Worm (Caenorhabditis elegans) whole organism, L2 larva: Measurements from ENCODE around the gene srd-12.

Experiments
- C34F6.9 ChIP-seq: fragments of 150-350 bp; optimal IDR thresholded peaks from 2 replicates; lab custom pipeline; 2014; ENCODE audit warnings: missing biosample characterization, missing genetic modification characterization
- F13H6.1 ChIP-seq: sonication (generic microtip); optimal IDR thresholded peaks from 2 replicates; lab custom pipeline; 2016; ENCODE audit warnings: missing genetic modification characterization, missing compliant biosample characterization
- R02D3.7 ChIP-seq: fragments of 150-350 bp; optimal IDR thresholded peaks from 2 replicates; lab custom pipeline; 2014; ENCODE audit warnings: missing biosample characterization, missing genetic modification characterization
- Y55F3AM.14 ChIP-seq: fragments of 200-800 bp; sonication (Bioruptor generic); optimal IDR thresholded peaks from 2 replicates; lab custom pipeline; 2018; ENCODE audit warnings: mild to moderate bottlenecking, missing genetic modification characterization, missing compliant biosample characterization
- alr-1 ChIP-seq: fragments of 150-350 bp; optimal IDR thresholded peaks from 2 replicates; lab custom pipeline; 2014; ENCODE audit warnings: missing biosample characterization, missing genetic modification characterization
- aly-2 ChIP-seq: fragments of 150-350 bp; optimal IDR thresholded peaks from 2 replicates; lab custom pipeline; 2014; ENCODE audit warnings: missing biosample characterization, missing genetic modification characterization
- blmp-1 ChIP-seq: sonication (generic microtip); optimal IDR thresholded peaks from 2 replicates; lab custom pipeline; 2017; ENCODE audit warnings: missing genetic modification characterization, mild to moderate bottlenecking, missing compliant biosample characterization, antibody characterized with exemption, moderate library complexity; ENCODE audit not compliant: insufficient read depth
- ceh-16 ChIP-seq: fragments of 150-350 bp; optimal IDR thresholded peaks from 2 replicates; lab custom pipeline; 2014; ENCODE audit warnings: missing biosample characterization, missing genetic modification characterization
- crh-2 ChIP-seq: sonication (generic microtip); optimal IDR thresholded peaks from 2 replicates; lab custom pipeline; 2017; ENCODE audit warnings: missing biosample characterization, missing genetic modification characterization
- dmd-4 ChIP-seq: sonication (generic microtip); optimal IDR thresholded peaks from 2 replicates; lab custom pipeline; 2017; ENCODE audit warnings: missing biosample characterization, missing genetic modification characterization
- egl-27 ChIP-seq: sonication (generic microtip); optimal IDR thresholded peaks from 3 replicates; lab custom pipeline; 2017; ENCODE audit warnings: missing biosample characterization, missing genetic modification reagents, missing genetic modification characterization
- elt-3 ChIP-seq: sonication (generic microtip); optimal IDR thresholded peaks from 2 replicates; lab custom pipeline; 2017; ENCODE audit warnings: missing biosample characterization, missing genetic modification characterization
- fos-1 ChIP-seq: fragments of 150-350 bp; optimal IDR thresholded peaks from 2 replicates; lab custom pipeline; 2014; ENCODE audit warnings: missing biosample characterization, missing genetic modification characterization
- gmeb-1 ChIP-seq: fragments of 150-350 bp; optimal IDR thresholded peaks from 2 replicates; lab custom pipeline; 2014; ENCODE audit warnings: missing biosample characterization, missing genetic modification characterization
- lin-13 ChIP-seq: fragments of 150-350 bp; optimal IDR thresholded peaks from 2 replicates; lab custom pipeline; 2014; ENCODE audit warnings: missing biosample characterization, missing genetic modification reagents, missing genetic modification characterization
- lin-39 ChIP-seq: fragments of 150-350 bp; optimal IDR thresholded peaks from 2 replicates; lab custom pipeline; 2014; ENCODE audit warnings: missing biosample characterization, missing genetic modification reagents, missing genetic modification characterization
- mbf-1 ChIP-seq: sonication (generic microtip); optimal IDR thresholded peaks from 2 replicates; lab custom pipeline; 2017; ENCODE audit warnings: missing biosample characterization, missing genetic modification characterization
- mdl-1 ChIP-seq, 2 experiments: fragments of 150-350 bp in 1 of 2; sonication (generic microtip) in 1 of 2; optimal IDR thresholded peaks; 2 replicates each; lab custom pipeline; 2017; ENCODE audit warnings: missing biosample characterization in 2 of 2, missing genetic modification characterization in 2 of 2
- nhr-10 ChIP-seq: sonication (generic microtip); optimal IDR thresholded peaks from 2 replicates; lab custom pipeline; 2017; ENCODE audit warnings: missing biosample characterization, missing genetic modification characterization
- nhr-11 ChIP-seq: fragments of 150-350 bp; optimal IDR thresholded peaks from 2 replicates; lab custom pipeline; 2014; ENCODE audit warnings: missing biosample characterization, missing genetic modification characterization
- nhr-129 ChIP-seq: fragments of 150-350 bp; optimal IDR thresholded peaks from 2 replicates; lab custom pipeline; 2014; ENCODE audit warnings: missing biosample characterization, missing genetic modification characterization
- nhr-21 ChIP-seq: fragments of 150-350 bp; optimal IDR thresholded peaks from 2 replicates; lab custom pipeline; 2014; ENCODE audit warnings: missing biosample characterization, missing genetic modification characterization
- nhr-23 ChIP-seq: fragments of 150-350 bp; optimal IDR thresholded peaks from 2 replicates; lab custom pipeline; 2014; ENCODE audit warnings: missing biosample characterization, missing genetic modification reagents, missing genetic modification characterization
- nhr-237 ChIP-seq: fragments of 150-350 bp; optimal IDR thresholded peaks from 2 replicates; lab custom pipeline; 2014; ENCODE audit warnings: missing biosample characterization, missing genetic modification characterization
- nhr-25 ChIP-seq: fragments of 150-350 bp; sonication (generic microtip); optimal IDR thresholded peaks from 3 replicates; lab custom pipeline; 2014; ENCODE audit warnings: missing biosample characterization, missing genetic modification characterization
- nhr-6 ChIP-seq: fragments of 150-350 bp; optimal IDR thresholded peaks from 2 replicates; lab custom pipeline; 2014; ENCODE audit warnings: missing biosample characterization, missing genetic modification characterization
- peb-1 ChIP-seq: fragments of 150-350 bp; optimal IDR thresholded peaks from 2 replicates; lab custom pipeline; 2014; ENCODE audit warnings: missing biosample characterization, missing genetic modification characterization
- sem-4 ChIP-seq: fragments of 150-350 bp; optimal IDR thresholded peaks from 2 replicates; lab custom pipeline; 2014; ENCODE audit warnings: missing biosample characterization, missing genetic modification reagents, missing genetic modification characterization
- skn-1 ChIP-seq: sonication (generic microtip); optimal IDR thresholded peaks from 2 replicates; lab custom pipeline; 2017; ENCODE audit warnings: missing biosample characterization, missing genetic modification characterization
- sma-3 ChIP-seq: sonication (generic microtip); optimal IDR thresholded peaks from 2 replicates; lab custom pipeline; 2016; ENCODE audit warnings: missing genetic modification reagents, missing genetic modification characterization, missing compliant biosample characterization
- unc-39 ChIP-seq: fragments of 150-350 bp; optimal IDR thresholded peaks from 2 replicates; lab custom pipeline; 2014; ENCODE audit warnings: missing biosample characterization, missing genetic modification characterization
- unc-55 ChIP-seq: fragments of 150-350 bp; sonication (generic microtip); optimal IDR thresholded peaks from 3 replicates; lab custom pipeline; 2014; ENCODE audit warnings: missing biosample characterization, missing genetic modification reagents, missing genetic modification characterization
- unc-62 ChIP-seq: fragments of 150-350 bp; optimal IDR thresholded peaks from 2 replicates; lab custom pipeline; 2014; ENCODE audit warnings: missing biosample characterization, missing genetic modification reagents, missing genetic modification characterization
- ztf-1 ChIP-seq: fragments of 200-800 bp; sonication (Bioruptor generic); conservative IDR thresholded peaks from 2 replicates; pipeline ENCODE4 v1.3.6; 2022; ENCODE audit warnings: missing genetic modification characterization, missing compliant biosample characterization
- ztf-11 ChIP-seq: sonication (generic microtip); optimal IDR thresholded peaks from 2 replicates; lab custom pipeline; 2017; ENCODE audit warnings: missing biosample characterization, missing genetic modification characterization
- ztf-4 ChIP-seq: fragments of 150-350 bp; optimal IDR thresholded peaks from 2 replicates; lab custom pipeline; 2014; ENCODE audit warnings: missing biosample characterization, missing genetic modification characterization

srd-12 gene

ce11 chrIV:5649073-5649583, 19.1 kb upstream of the srd-12 start, which contains the start of gene csn-5:
Gene csn-5 (plus strand): TSS chrIV:5649533.
- TF ChIP-seq R02D3.7 (tag; lab: Kevin White, UChicago) (peak; percentile 77), ztf-11 (tag; lab: Kevin White, UChicago) (no peak), C34F6.9 (tag; lab: Kevin White, UChicago) (peak; percentile 23), egl-27 (tag; lab: Kevin White, UChicago) (no peak)

ce11 chrIV:5645514-5646052, 15.5 kb upstream of the srd-12 start, which contains the start of the genes srd-8 and B0547.2:
Gene srd-8 (minus strand): TSS chrIV:5645614.
Gene B0547.2 (plus strand): TSS chrIV:5646002.
- TF ChIP-seq peb-1 (tag; lab: Kevin White, UChicago) (no peak), nhr-10 (tag; lab: Kevin White, UChicago) (no peak), ztf-1 (no peak), elt-3 (tag; lab: Kevin White, UChicago) (no peak), nhr-25 (tag; lab: Kevin White, UChicago) (no peak), lin-13 (GFP tag; lab: Kevin White, UChicago) (no peak), sma-3 (no peak)

ce11 chrIV:5635551-5635950, 5.5 kb upstream of the srd-12 start, which contains the start of gene srd-13:
Gene srd-13 (minus strand): TSS chrIV:5635651.
- TF ChIP-seq lin-39 (no peak), unc-39 (tag; lab: Kevin White, UChicago) (no peak), dmd-4 (tag; lab: Kevin White, UChicago) (no peak), mdl-1 (tag; optimal IDR thresholded peaks at IDR 0.05; lab: Kevin White, UChicago) (no peak), fos-1 (tag; lab: Kevin White, UChicago) (no peak), R02D3.7 (tag; lab: Kevin White, UChicago) (no peak), ztf-1 (no peak), nhr-11 (tag; lab: Kevin White, UChicago) (no peak), blmp-1 (no peak), gmeb-1 (tag; lab: Kevin White, UChicago) (no peak), lin-13 (GFP tag; lab: Kevin White, UChicago) (no peak), egl-27 (tag; lab: Kevin White, UChicago) (no peak), mbf-1 (tag; lab: Kevin White, UChicago) (no peak), unc-55 (GFP tag; lab: Kevin White, UChicago) (no peak), nhr-21 (tag; lab: Kevin White, UChicago) (no peak), nhr-6 (no peak), aly-2 (no peak), crh-2 (tag; lab: Kevin White, UChicago) (no peak)

ce11 chrIV:5632536-5632935, 2.5 kb upstream of the srd-12 start:
- TF ChIP-seq R02D3.7 (tag; lab: Kevin White, UChicago) (no peak), ztf-4 (tag; lab: Kevin White, UChicago) (no peak), nhr-11 (tag; lab: Kevin White, UChicago) (no peak), mbf-1 (tag; lab: Kevin White, UChicago) (no peak), egl-27 (tag; lab: Kevin White, UChicago) (no peak), unc-39 (tag; lab: Kevin White, UChicago) (no peak), C34F6.9 (tag; lab: Kevin White, UChicago) (no peak), nhr-21 (tag; lab: Kevin White, UChicago) (no peak), ztf-11 (tag; lab: Kevin White, UChicago) (no peak), unc-62 (no peak), nhr-23 (no peak), nhr-129 (tag; lab: Kevin White, UChicago) (no peak), Y55F3AM.14 (GFP tag; lab: Kevin White, UChicago) (no peak)
- TF ChIP-seq, all 48 proteins: peak for 0

ce11 chrIV:5631628-5632027, 1.6 kb upstream of the srd-12 start, which contains the start of gene ttbk-8.2:
Gene ttbk-8.2 (plus strand): TSS chrIV:5631928.
- no peak for TF ChIP-seq F13H6.1
- TF ChIP-seq nhr-10 (tag; lab: Kevin White, UChicago), result no peak
- TF ChIP-seq elt-3 (tag; lab: Kevin White, UChicago), result no peak
- TF ChIP-seq ceh-16, result no peak
- TF ChIP-seq sem-4 (tag; lab: Kevin White, UChicago), result no peak
- TF ChIP-seq alr-1 (tag; lab: Kevin White, UChicago), result no peak
- TF ChIP-seq nhr-237 (tag; lab: Kevin White, UChicago), result no peak
- TF ChIP-seq Y55F3AM.14 (GFP tag; lab: Kevin White, UChicago), result no peak
- no peak for TF ChIP-seq skn-1
- no peak for TF ChIP-seq egl-27 (tag; lab: Kevin White, UChicago)
- TF ChIP-seq peb-1 (tag; lab: Kevin White, UChicago), result no peak
- no peak for TF ChIP-seq fos-1 (tag; lab: Kevin White, UChicago)
